Fruit fly (Drosophila melanogaster): ENCODE measurements around the gene js.

The js gene

dm6 chr3R:16370433-16370832 is 2.3 kb upstream of the js start, which contains the start of gene CG10317:
CG10317 (minus strand) TSS chr3R:16370533.
- TF ChIP-seq wek (GFP tag; optimal IDR thresholded peaks at IDR 0.05): no peak
- TF ChIP-seq dm (GFP tag; optimal IDR thresholded peaks at IDR 0.05): no peak
- no peak for TF ChIP-seq CkIIα-i1 (GFP tag; IDR thresholded peaks at IDR 0.05)
- no peak for TF ChIP-seq CG6854 (GFP tag; optimal IDR thresholded peaks at IDR 0.05)
- no peak for TF ChIP-seq ro (GFP tag; IDR thresholded peaks at IDR 0.05)
- no peak for TF ChIP-seq CG1529 (GFP tag; optimal IDR thresholded peaks at IDR 0.05)
- TF ChIP-seq kah (GFP tag; optimal IDR thresholded peaks at IDR 0.05): no peak
- no peak for TF ChIP-seq CG1603 (tag; optimal IDR thresholded peaks at IDR 0.05)

dm6 chr3R:16360008-16360407 is 8.1 kb downstream of the js start, which contains the start of gene CG42446:
CG42446 (minus strand) TSS chr3R:16360108.
- TF ChIP-seq tll (GFP tag; optimal IDR thresholded peaks at IDR 0.05) (no peak), lbe (GFP tag; optimal IDR thresholded peaks at IDR 0.05) (no peak), z (GFP tag; IDR thresholded peaks at IDR 0.05) (no peak), zf30C (GFP tag; optimal IDR thresholded peaks at IDR 0.05) (no peak), Mes4 (GFP tag; optimal IDR thresholded peaks at IDR 0.05) (no peak), aop (GFP tag; IDR thresholded peaks at IDR 0.05) (no peak)

- TF ChIP-seq esg (GFP tag; conservative IDR thresholded peaks at IDR 0.05): no peak
- no peak for TF ChIP-seq unc-4 (GFP tag; IDR thresholded peaks at IDR 0.05; ENCODE audit: partially characterized antibody)
- no peak for TF ChIP-seq hkb (optimal IDR thresholded peaks at IDR 0.05)
- TF ChIP-seq hkb (GFP tag; IDR thresholded peaks at IDR 0.05): no peak
- peak; percentile 20 for TF ChIP-seq zen (tag; optimal IDR thresholded peaks at IDR 0.05)
- no peak for TF ChIP-seq CG2678 (tag; optimal IDR thresholded peaks at IDR 0.05)
- no peak for TF ChIP-seq exex (tag; optimal IDR thresholded peaks at IDR 0.05)
- TF ChIP-seq CG11093 (GFP tag; IDR thresholded peaks at IDR 0.05): no peak
- no peak for TF ChIP-seq Fer3 (tag; optimal IDR thresholded peaks at IDR 0.05)
- TF ChIP-seq CG1647 (GFP tag; optimal IDR thresholded peaks at IDR 0.05): no peak
- no peak for TF ChIP-seq gem (tag; optimal IDR thresholded peaks at IDR 0.05)
- no peak for TF ChIP-seq nerfin-1 (tag; optimal IDR thresholded peaks at IDR 0.05)
- TF ChIP-seq CG30403 (GFP tag; optimal IDR thresholded peaks at IDR 0.05): no peak
- peak; percentile 79 for TF ChIP-seq phol (tag; optimal IDR thresholded peaks at IDR 0.05)
- TF ChIP-seq wek (GFP tag; optimal IDR thresholded peaks at IDR 0.05): no peak
- no peak for TF ChIP-seq CG6813 (GFP tag; optimal IDR thresholded peaks at IDR 0.05)
- no peak for TF ChIP-seq unpg (GFP tag; optimal IDR thresholded peaks at IDR 0.05)
- no peak for TF ChIP-seq CG32767 (GFP tag; IDR thresholded peaks at IDR 0.05)
- TF ChIP-seq B-H1 (GFP tag; IDR thresholded peaks at IDR 0.05): no peak
- TF ChIP-seq br (optimal IDR thresholded peaks at IDR 0.05): no peak
- TF ChIP-seq HLH54F (GFP tag; optimal IDR thresholded peaks at IDR 0.05): no peak
- TF ChIP-seq disco-r (GFP tag; optimal IDR thresholded peaks at IDR 0.05): no peak
- TF ChIP-seq bsh (GFP tag; optimal IDR thresholded peaks at IDR 0.05): no peak
- no peak for TF ChIP-seq az2 (GFP tag; optimal IDR thresholded peaks at IDR 0.05)
- no peak for TF ChIP-seq Xbp1 (GFP tag; optimal IDR thresholded peaks at IDR 0.05)
- TF ChIP-seq Neu2 (GFP tag; optimal IDR thresholded peaks at IDR 0.05; ENCODE audit: borderline replicate concordance): no peak
- no peak for TF ChIP-seq btn (GFP tag; optimal IDR thresholded peaks at IDR 0.05)
- TF ChIP-seq Deaf1 (tag; optimal IDR thresholded peaks at IDR 0.05): no peak
- no peak for TF ChIP-seq CG10321 (GFP tag; IDR thresholded peaks at IDR 0.05)
- no peak for TF ChIP-seq ham (GFP tag; IDR thresholded peaks at IDR 0.05)
- no peak for TF ChIP-seq Adf1 (GFP tag; IDR thresholded peaks at IDR 0.05)
- TF ChIP-seq CG9797 (GFP tag; optimal IDR thresholded peaks at IDR 0.05): peak; percentile 90
- TF ChIP-seq rib (GFP tag; IDR thresholded peaks at IDR 0.05): no peak
- no peak for TF ChIP-seq sqz (GFP tag; optimal IDR thresholded peaks at IDR 0.05)
- TF ChIP-seq CG7357 (GFP tag; IDR thresholded peaks at IDR 0.05): no peak
- peak; percentile 50 for TF ChIP-seq CG30020 (tag; optimal IDR thresholded peaks at IDR 0.05)
- TF ChIP-seq Fer1 (GFP tag; optimal IDR thresholded peaks at IDR 0.05): no peak
Measured at dm6 chr3R:16359098-16359497, 9.0 kb downstream of the js start, which contains the start of gene CG17931. CG17931 (minus strand) TSS chr3R:16359466.
